Worm (Caenorhabditis elegans) whole organism, L1 larva: ENCODE results near the gene acr-9.

ENCODE experiments used
- C16A3.4 ChIP-seq: fragments of 150-350 bp; optimal IDR thresholded peaks from 2 replicates; lab custom pipeline; 2014; ENCODE audit warnings: missing biosample characterization, missing genetic modification characterization
- Y116A8C.19 ChIP-seq: sonication (generic microtip); optimal IDR thresholded peaks from 2 replicates; lab custom pipeline; 2016; ENCODE audit warnings: missing compliant biosample characterization, missing genetic modification characterization, borderline replicate concordance
- aha-1 ChIP-seq: fragments of 150-350 bp; optimal IDR thresholded peaks from 2 replicates; lab custom pipeline; 2014; ENCODE audit warnings: missing biosample characterization, missing genetic modification characterization
- alr-1 ChIP-seq: fragments of 200-800 bp; sonication (Bioruptor generic); optimal IDR thresholded peaks from 2 replicates; lab custom pipeline; 2018; ENCODE audit warnings: borderline replicate concordance, mild to moderate bottlenecking, missing genetic modification characterization, missing compliant biosample characterization
- blmp-1 ChIP-seq: fragments of 150-350 bp; optimal IDR thresholded peaks from 2 replicates; lab custom pipeline; 2014; ENCODE audit warnings: missing biosample characterization, missing genetic modification characterization
- ceh-63 ChIP-seq: fragments of 200-800 bp; sonication (Bioruptor generic); optimal IDR thresholded peaks from 2 replicates; lab custom pipeline; 2018; ENCODE audit warnings: mild to moderate bottlenecking, missing genetic modification characterization, missing compliant biosample characterization
- ceh-8 ChIP-seq: fragments of 200-800 bp; sonication (Bioruptor generic); optimal IDR thresholded peaks from 2 replicates; lab custom pipeline; 2018; ENCODE audit warnings: mild to moderate bottlenecking, missing genetic modification characterization, moderate library complexity, missing compliant biosample characterization
- ceh-88 ChIP-seq: fragments of 200-800 bp; sonication (Bioruptor generic); IDR thresholded peaks from 2 replicates; pipeline ENCODE4 v1.3.6; 2022; ENCODE audit warnings: missing genetic modification characterization, missing compliant biosample characterization
- dsc-1 ChIP-seq: sonication (generic microtip); optimal IDR thresholded peaks from 2 replicates; lab custom pipeline; 2016; ENCODE audit warnings: mild to moderate bottlenecking, missing genetic modification characterization, missing compliant biosample characterization
- efl-3 ChIP-seq: fragments of 200-800 bp; sonication (Bioruptor generic); optimal IDR thresholded peaks from 2 replicates; lab custom pipeline; 2018; ENCODE audit warnings: mild to moderate bottlenecking, missing genetic modification characterization, missing compliant biosample characterization
- egl-13 ChIP-seq: sonication (generic microtip); optimal IDR thresholded peaks from 2 replicates; lab custom pipeline; 2016; ENCODE audit warnings: missing genotype, missing genetic modification reagents, missing genetic modification characterization, missing compliant biosample characterization
- elt-2 ChIP-seq: sonication (generic microtip); optimal IDR thresholded peaks from 2 replicates; lab custom pipeline; 2016; ENCODE audit warnings: missing genetic modification characterization, mild to moderate bottlenecking, inconsistent platforms, missing compliant biosample characterization, missing genetic modification reagents
- fkh-10 ChIP-seq: sonication (generic microtip); optimal IDR thresholded peaks from 2 replicates; lab custom pipeline; 2017; ENCODE audit warnings: missing biosample characterization, missing genetic modification reagents, missing genetic modification characterization
- fkh-4 ChIP-seq: sonication (generic microtip); optimal IDR thresholded peaks from 2 replicates; lab custom pipeline; 2016; ENCODE audit warnings: missing compliant biosample characterization, missing genetic modification characterization, borderline replicate concordance
- fkh-8 ChIP-seq: sonication (generic microtip); optimal IDR thresholded peaks from 2 replicates; lab custom pipeline; 2016; ENCODE audit warnings: mild to moderate bottlenecking, missing genetic modification characterization, missing compliant biosample characterization
- fos-1 ChIP-seq: fragments of 150-350 bp; optimal IDR thresholded peaks from 2 replicates; lab custom pipeline; 2014; ENCODE audit warnings: missing biosample characterization, missing genetic modification characterization
- irx-1 ChIP-seq: sonication (generic microtip); optimal IDR thresholded peaks from 2 replicates; lab custom pipeline; 2016; ENCODE audit warnings: missing genetic modification characterization, missing compliant biosample characterization
- jun-1 ChIP-seq: fragments of 150-350 bp; optimal IDR thresholded peaks from 2 replicates; lab custom pipeline; 2014; ENCODE audit warnings: missing biosample characterization, missing genetic modification reagents, missing genetic modification characterization
- lin-15B ChIP-seq: fragments of 150-350 bp; sonication (generic microtip); optimal IDR thresholded peaks from 3 replicates; lab custom pipeline; 2014; ENCODE audit warnings: missing biosample characterization, missing genetic modification characterization
- lin-35 ChIP-seq, 2 experiments: fragments of 150-350 bp; optimal IDR thresholded peaks; 2 replicates each; lab custom pipeline; 2014; ENCODE audit warnings: missing biosample characterization in 2 of 2, missing genetic modification characterization in 2 of 2, missing genetic modification reagents in 2 of 2
- lin-39 ChIP-seq: fragments of 150-350 bp; optimal IDR thresholded peaks from 2 replicates; lab custom pipeline; 2014; ENCODE audit warnings: missing biosample characterization, missing genetic modification reagents, missing genetic modification characterization
- lir-3 ChIP-seq: sonication (generic microtip); optimal IDR thresholded peaks from 2 replicates; lab custom pipeline; 2016; ENCODE audit warnings: mild to moderate bottlenecking, missing genetic modification characterization, moderate library complexity, missing compliant biosample characterization; ENCODE audit not compliant: poor library complexity
- lsy-2 ChIP-seq, 2 experiments: fragments of 150-350 bp; optimal IDR thresholded peaks; 2 replicates each; lab custom pipeline; 2014; ENCODE audit warnings: missing biosample characterization in 2 of 2, missing genetic modification characterization in 2 of 2
- mab-9 ChIP-seq: fragments of 200-800 bp; sonication (Bioruptor generic); IDR thresholded peaks from 2 replicates; pipeline ENCODE4 v1.3.6; 2022; ENCODE audit warnings: missing genetic modification reagents, missing genetic modification characterization, missing compliant biosample characterization
- mdl-1 ChIP-seq, 2 experiments: fragments of 150-350 bp; optimal IDR thresholded peaks; 2 replicates each; lab custom pipeline; 2014 to 2017; ENCODE audit warnings: missing biosample characterization in 2 of 2, missing genetic modification characterization in 2 of 2, inconsistent platforms in 1 of 2
- nhr-11 ChIP-seq: fragments of 150-350 bp; optimal IDR thresholded peaks from 2 replicates; lab custom pipeline; 2014; ENCODE audit warnings: missing biosample characterization, missing genetic modification characterization
- nhr-12 ChIP-seq: sonication (generic microtip); optimal IDR thresholded peaks from 2 replicates; lab custom pipeline; 2017; ENCODE audit warnings: missing biosample characterization, missing genetic modification characterization
- nhr-20 ChIP-seq: sonication (generic microtip); optimal IDR thresholded peaks from 2 replicates; lab custom pipeline; 2016; ENCODE audit warnings: mild to moderate bottlenecking, missing genetic modification characterization, missing compliant biosample characterization
- nhr-28 ChIP-seq: fragments of 150-350 bp; optimal IDR thresholded peaks from 2 replicates; lab custom pipeline; 2014; ENCODE audit warnings: missing biosample characterization, missing genetic modification characterization
- nhr-47 ChIP-seq: sonication (generic microtip); optimal IDR thresholded peaks from 2 replicates; lab custom pipeline; 2016; ENCODE audit warnings: mild to moderate bottlenecking, missing genetic modification characterization, moderate library complexity, missing compliant biosample characterization
- nhr-76 ChIP-seq: sonication (generic microtip); optimal IDR thresholded peaks from 2 replicates; lab custom pipeline; 2017; ENCODE audit warnings: missing biosample characterization, missing genetic modification characterization
- nhr-77 ChIP-seq: fragments of 150-350 bp; optimal IDR thresholded peaks from 2 replicates; lab custom pipeline; 2014; ENCODE audit warnings: missing biosample characterization, missing genetic modification characterization
- nhr-90 ChIP-seq: sonication (generic microtip); optimal IDR thresholded peaks from 2 replicates; lab custom pipeline; 2016; ENCODE audit warnings: mild to moderate bottlenecking, missing genetic modification characterization, missing compliant biosample characterization; ENCODE audit not compliant: poor library complexity
- pag-3 ChIP-seq: sonication (generic microtip); optimal IDR thresholded peaks from 2 replicates; lab custom pipeline; 2017; ENCODE audit warnings: missing genetic modification characterization, mild to moderate bottlenecking, missing compliant biosample characterization, antibody characterized with exemption, borderline replicate concordance; ENCODE audit not compliant: insufficient read depth
- pqm-1 ChIP-seq: sonication (generic microtip); optimal IDR thresholded peaks from 3 replicates; lab custom pipeline; 2017; ENCODE audit warnings: missing biosample characterization, missing genetic modification characterization
- snu-23 ChIP-seq: sonication (generic microtip); optimal IDR thresholded peaks from 2 replicates; lab custom pipeline; 2016; ENCODE audit warnings: missing genetic modification characterization, missing compliant biosample characterization
- sox-4 ChIP-seq: sonication (generic microtip); optimal IDR thresholded peaks from 2 replicates; lab custom pipeline; 2016; ENCODE audit warnings: missing genetic modification characterization, missing compliant biosample characterization
- unc-130 ChIP-seq: fragments of 150-350 bp; optimal IDR thresholded peaks from 2 replicates; lab custom pipeline; 2017; ENCODE audit warnings: missing biosample characterization, missing genetic modification characterization, inconsistent platforms
- unc-30 ChIP-seq: sonication (generic microtip); optimal IDR thresholded peaks from 2 replicates; lab custom pipeline; 2017; ENCODE audit warnings: missing biosample characterization, missing genetic modification characterization
- unc-98 ChIP-seq: fragments of 200-800 bp; sonication (Bioruptor generic); IDR thresholded peaks from 2 replicates; pipeline ENCODE4 v1.3.6; 2022; ENCODE audit warnings: missing genetic modification characterization, missing compliant biosample characterization
- vab-15 ChIP-seq: sonication (generic microtip); optimal IDR thresholded peaks from 2 replicates; lab custom pipeline; 2017; ENCODE audit warnings: missing genotype, mild to moderate bottlenecking, missing genetic modification characterization, missing compliant biosample characterization
- zag-1 ChIP-seq: fragments of 150-350 bp; optimal IDR thresholded peaks from 2 replicates; lab custom pipeline; 2014; ENCODE audit warnings: missing biosample characterization, missing genetic modification characterization
- ztf-11 ChIP-seq, 2 experiments: sonication (generic microtip); optimal IDR thresholded peaks; 2 replicates each; lab custom pipeline; 2016 to 2017; ENCODE audit warnings: missing genetic modification characterization in 2 of 2, missing biosample characterization in 1 of 2, missing compliant biosample characterization in 1 of 2
- ztf-4 ChIP-seq: fragments of 150-350 bp; optimal IDR thresholded peaks from 2 replicates; lab custom pipeline; 2014; ENCODE audit warnings: missing biosample characterization, missing genetic modification characterization

acr-9 gene

ce11 chrX:13604946-13605617, 41.6 kb downstream of the acr-9 start, which contains the start of gene F54B11.9 (continued):
- TF ChIP-seq lsy-2 (tag; optimal IDR thresholded peaks at IDR 0.05; lab: Kevin White, UChicago) (peak in 1 of 2 experiments; percentile 35), zag-1 (tag; lab: Kevin White, UChicago) (no peak), snu-23 (GFP tag; lab: Kevin White, UChicago) (peak; percentile 35), mab-9 (GFP tag; lab: Robert Waterston, UW) (no peak), fkh-4 (no peak), vab-15 (tag; lab: Kevin White, UChicago) (no peak), fos-1 (tag; lab: Kevin White, UChicago) (no peak), mdl-1 (tag; optimal IDR thresholded peaks at IDR 0.05; lab: Kevin White, UChicago) (peak in 1 of 2 experiments; percentile 8), nhr-47 (tag; lab: Kevin White, UChicago) (peak; percentile 13), nhr-20 (tag; lab: Kevin White, UChicago) (peak; percentile 18), dsc-1 (tag; lab: Kevin White, UChicago) (peak; percentile 69), nhr-76 (tag; lab: Kevin White, UChicago) (no peak), lin-39 (tag; lab: Kevin White, UChicago) (no peak), nhr-12 (tag; lab: Kevin White, UChicago) (no peak), unc-130 (tag; lab: Kevin White, UChicago) (no peak)

DNA sequence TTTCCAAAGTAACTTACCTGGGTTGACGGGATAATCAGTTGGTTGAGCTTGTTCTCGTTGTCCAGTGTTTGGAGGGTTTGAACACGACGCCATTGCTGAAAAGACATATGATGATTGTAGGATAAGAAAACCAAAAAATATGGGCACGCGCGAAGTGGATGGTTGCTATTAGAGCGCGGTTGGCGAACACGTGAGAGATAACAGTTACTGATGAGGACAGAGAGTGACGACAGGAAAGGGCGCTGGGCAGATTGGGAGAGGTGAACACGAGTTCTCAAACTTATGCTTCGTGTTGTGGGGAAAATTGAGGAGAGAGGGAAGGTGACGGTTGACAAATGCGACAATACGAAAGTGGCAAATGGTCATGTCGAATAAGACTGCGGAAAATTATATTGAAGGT, 42.9 kb downstream of the acr-9 start, which contains the start of gene F54B11.8:
Gene F54B11.8, minus strand, starts transcription at position 101 of the 400 bp plus-strand sequence.
- no peak for TF ChIP-seq ceh-63 (GFP tag; lab: Kevin White, UChicago)
- TF ChIP-seq jun-1 (tag; lab: Kevin White, UChicago): no peak
- no peak for TF ChIP-seq nhr-28 (tag; lab: Kevin White, UChicago)
- no peak for TF ChIP-seq mdl-1 (tag; optimal IDR thresholded peaks at IDR 0.05; lab: Kevin White, UChicago)
- TF ChIP-seq lin-15B (tag; lab: Kevin White, UChicago): no peak
- TF ChIP-seq egl-13 (tag; lab: Kevin White, UChicago): no peak
- no peak for TF ChIP-seq unc-98 (GFP tag; lab: Robert Waterston, UW)
- TF ChIP-seq fkh-8 (tag; lab: Kevin White, UChicago): no peak
- TF ChIP-seq Y116A8C.19 (tag; lab: Kevin White, UChicago): no peak
- no peak for TF ChIP-seq nhr-77 (tag; lab: Kevin White, UChicago)
- TF ChIP-seq aha-1 (tag; lab: Kevin White, UChicago): no peak
- no peak for TF ChIP-seq lin-35 (GFP tag; optimal IDR thresholded peaks at IDR 0.05; lab: Kevin White, UChicago)
- no peak for TF ChIP-seq C16A3.4
- no peak for TF ChIP-seq sox-4 (tag; lab: Kevin White, UChicago)
- TF ChIP-seq unc-130 (tag; lab: Kevin White, UChicago): no peak
- TF ChIP-seq, all 84 proteins: peak for 0

DNA sequence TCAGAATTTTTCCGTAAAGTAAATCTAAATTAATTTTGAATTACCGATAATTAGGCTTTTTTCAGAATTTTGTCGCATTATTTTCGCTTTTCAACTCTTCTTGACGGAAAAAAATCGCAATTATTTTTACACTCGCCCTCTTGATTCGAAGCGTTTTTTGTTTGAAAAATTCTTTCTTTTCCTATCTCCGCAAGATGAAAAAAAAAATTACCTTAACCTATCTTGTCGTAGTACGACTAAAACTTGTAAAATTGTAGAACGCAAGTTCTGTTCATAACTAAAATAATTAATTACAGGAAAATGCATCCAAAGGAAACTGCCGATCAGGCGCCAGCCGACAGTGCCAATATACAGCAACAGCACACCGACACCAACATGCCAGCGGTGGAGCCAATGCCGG, 46.6 kb downstream of the acr-9 start, which contains the start of gene F54B11.7:
Gene F54B11.7, plus strand, starts transcription at position 301 of the 400 bp plus-strand sequence.
- TF ChIP-seq unc-98 (GFP tag; lab: Robert Waterston, UW) (no peak), ztf-4 (tag; lab: Kevin White, UChicago) (no peak), blmp-1 (tag; lab: Kevin White, UChicago) (no peak), dsc-1 (tag; lab: Kevin White, UChicago) (no peak), nhr-11 (no peak), fkh-10 (GFP tag; lab: Kevin White, UChicago) (no peak)

ce11 chrX:13598021-13598499, 48.6 kb downstream of the acr-9 start, which contains the start of gene bra-1:
Gene bra-1 (plus strand): TSS chrX:13598449.
- TF ChIP-seq unc-30 (no peak), pag-3 (tag; lab: Kevin White, UChicago) (no peak), lir-3 (tag; lab: Kevin White, UChicago) (no peak), dsc-1 (tag; lab: Kevin White, UChicago) (peak; percentile 90), nhr-90 (tag; lab: Kevin White, UChicago) (no peak), nhr-12 (tag; lab: Kevin White, UChicago) (no peak), unc-130 (tag; lab: Kevin White, UChicago) (no peak), efl-3 (no peak), nhr-11 (no peak), elt-2 (tag; lab: Kevin White, UChicago) (no peak), ztf-11 (tag; optimal IDR thresholded peaks at IDR 0.05; lab: Kevin White, UChicago) (peak in 1 of 2 experiments; percentile 42), nhr-47 (tag; lab: Kevin White, UChicago) (peak; percentile 86), pqm-1 (no peak), alr-1 (no peak), jun-1 (tag; lab: Kevin White, UChicago) (peak; percentile 60), ceh-88 (GFP tag; lab: Robert Waterston, UW) (peak; percentile 9; the same call in 1 of the 2 replicates), fkh-8 (tag; lab: Kevin White, UChicago) (peak; percentile 94), ceh-8 (GFP tag; lab: Kevin White, UChicago) (peak; percentile 46), irx-1 (tag; lab: Kevin White, UChicago) (peak; percentile 33)
